Fruit fly (Drosophila melanogaster) whole organism, embryonic: ENCODE measurements around the gene CG14100.

Experiments used
- CG7987 ChIP-seq: fragments of 200-800 bp; sonication (Bioruptor generic); optimal IDR thresholded peaks from 2 replicates; lab custom pipeline; 2018; ENCODE audit warnings: missing biosample characterization, mild to moderate bottlenecking, missing genetic modification characterization, moderate library complexity
- Camta ChIP-seq: fragments of 200-800 bp; sonication (Bioruptor generic); optimal IDR thresholded peaks from 2 replicates; lab custom pipeline; 2016; ENCODE audit warnings: missing biosample characterization, missing genetic modification characterization
- btn ChIP-seq: fragments of 200-800 bp; sonication (Bioruptor generic); optimal IDR thresholded peaks from 2 replicates; lab custom pipeline; 2016; ENCODE audit warnings: missing biosample characterization, missing genetic modification characterization
- dimm ChIP-seq: fragments of 200-800 bp; sonication (Bioruptor generic); IDR thresholded peaks from 2 replicates; pipeline ENCODE4 v1.3.6; 2022; ENCODE audit warnings: missing biosample characterization, missing genetic modification characterization
- so ChIP-seq: fragments of 200-800 bp; sonication (Bioruptor generic); IDR thresholded peaks from 3 replicates; pipeline ENCODE4 v1.3.6; 2022; ENCODE audit warnings: missing biosample characterization, missing genetic modification characterization

dm6 chr3L:19575650-19576049 lies 14.7 kb downstream of the CG14100 start:
- 0 out of 3 replicates have a peak, but pooled peaks have one; percentile 38 for TF ChIP-seq so (GFP tag; lab: Robert Waterston, UW)
- TF ChIP-seq btn (GFP tag; lab: Kevin White, UChicago), result peak; percentile 16
- peak; percentile 36; the same call in 1 of the 2 replicates for TF ChIP-seq dimm (GFP tag; lab: Robert Waterston, UW)
- peak; percentile 65 for TF ChIP-seq CG7987 (GFP tag; lab: Kevin White, UChicago)
- TF ChIP-seq Camta (GFP tag; lab: Kevin White, UChicago), result peak; percentile 17
